Worm (Caenorhabditis elegans) whole organism, L1 larva: ENCODE measurements around the gene fzr-1.

Source experiments
- C04F5.9 ChIP-seq: sonication (generic microtip); optimal IDR thresholded peaks from 2 replicates; lab custom pipeline; 2016; ENCODE audit warnings: missing genetic modification characterization, missing compliant biosample characterization
- C16A3.4 ChIP-seq: fragments of 150-350 bp; optimal IDR thresholded peaks from 2 replicates; lab custom pipeline; 2014; ENCODE audit warnings: missing biosample characterization, missing genetic modification characterization
- C34B4.2 ChIP-seq: sonication (generic microtip); optimal IDR thresholded peaks from 2 replicates; lab custom pipeline; 2017; ENCODE audit warnings: mild to moderate bottlenecking, missing genetic modification characterization, missing compliant biosample characterization
- F16B12.6 ChIP-seq: fragments of 150-350 bp; optimal IDR thresholded peaks from 2 replicates; lab custom pipeline; 2014; ENCODE audit warnings: missing biosample characterization, missing genetic modification characterization
- aha-1 ChIP-seq: fragments of 150-350 bp; optimal IDR thresholded peaks from 2 replicates; lab custom pipeline; 2014; ENCODE audit warnings: missing biosample characterization, missing genetic modification characterization
- alr-1 ChIP-seq: fragments of 200-800 bp; sonication (Bioruptor generic); optimal IDR thresholded peaks from 2 replicates; lab custom pipeline; 2018; ENCODE audit warnings: borderline replicate concordance, mild to moderate bottlenecking, missing genetic modification characterization, missing compliant biosample characterization
- ama-1 ChIP-seq: fragments of 150-350 bp; optimal IDR thresholded peaks from 2 replicates; lab custom pipeline; 2014
- ceh-82 ChIP-seq, 3 experiments: fragments of 150-350 bp in 1 of 3; sonication (generic microtip) in 2 of 3; optimal IDR thresholded peaks; 2 replicates each; lab custom pipeline; 2014 to 2017; ENCODE audit warnings: missing biosample characterization in 3 of 3, missing genetic modification characterization in 3 of 3
- ceh-88 ChIP-seq: fragments of 200-800 bp; sonication (Bioruptor generic); IDR thresholded peaks from 2 replicates; pipeline ENCODE4 v1.3.6; 2022; ENCODE audit warnings: missing genetic modification characterization, missing compliant biosample characterization
- ceh-90 ChIP-seq: sonication (generic microtip); optimal IDR thresholded peaks from 2 replicates; lab custom pipeline; 2016; ENCODE audit warnings: missing genetic modification characterization, missing compliant biosample characterization
- ces-1 ChIP-seq: fragments of 150-350 bp; optimal IDR thresholded peaks from 2 replicates; lab custom pipeline; 2014; ENCODE audit warnings: missing biosample characterization, missing genetic modification reagents, missing genetic modification characterization
- efl-3 ChIP-seq: fragments of 200-800 bp; sonication (Bioruptor generic); optimal IDR thresholded peaks from 2 replicates; lab custom pipeline; 2018; ENCODE audit warnings: mild to moderate bottlenecking, missing genetic modification characterization, missing compliant biosample characterization
- egl-13 ChIP-seq: sonication (generic microtip); optimal IDR thresholded peaks from 2 replicates; lab custom pipeline; 2016; ENCODE audit warnings: missing genotype, missing genetic modification reagents, missing genetic modification characterization, missing compliant biosample characterization
- egl-27 ChIP-seq, 2 experiments: fragments of 150-350 bp in 1 of 2; sonication (generic microtip); optimal IDR thresholded peaks; 3 replicates each; lab custom pipeline; 2017 to 2018; ENCODE audit warnings: missing biosample characterization in 2 of 2, missing genetic modification characterization in 2 of 2, missing genetic modification reagents in 2 of 2
- elt-2 ChIP-seq: sonication (generic microtip); optimal IDR thresholded peaks from 2 replicates; lab custom pipeline; 2016; ENCODE audit warnings: missing genetic modification characterization, mild to moderate bottlenecking, inconsistent platforms, missing compliant biosample characterization, missing genetic modification reagents
- fkh-4 ChIP-seq: sonication (generic microtip); optimal IDR thresholded peaks from 2 replicates; lab custom pipeline; 2016; ENCODE audit warnings: missing compliant biosample characterization, missing genetic modification characterization, borderline replicate concordance
- fkh-8 ChIP-seq: sonication (generic microtip); optimal IDR thresholded peaks from 2 replicates; lab custom pipeline; 2016; ENCODE audit warnings: mild to moderate bottlenecking, missing genetic modification characterization, missing compliant biosample characterization
- fos-1 ChIP-seq: fragments of 150-350 bp; optimal IDR thresholded peaks from 2 replicates; lab custom pipeline; 2014; ENCODE audit warnings: missing biosample characterization, missing genetic modification characterization
- grh-1 ChIP-seq: fragments of 200-800 bp; sonication (Bioruptor generic); IDR thresholded peaks from 2 replicates; pipeline ENCODE4 v1.3.6; 2022; ENCODE audit warnings: missing genetic modification reagents, missing genetic modification characterization, missing compliant biosample characterization
- isw-1 ChIP-seq: fragments of 200-800 bp; sonication (Bioruptor generic); IDR thresholded peaks from 2 replicates; pipeline ENCODE4 v1.3.6; 2022; ENCODE audit warnings: missing genetic modification characterization, missing compliant biosample characterization
- lin-15B ChIP-seq: fragments of 150-350 bp; sonication (generic microtip); optimal IDR thresholded peaks from 3 replicates; lab custom pipeline; 2014; ENCODE audit warnings: missing biosample characterization, missing genetic modification characterization
- lin-35 ChIP-seq, 2 experiments: fragments of 150-350 bp; optimal IDR thresholded peaks; 2 replicates each; lab custom pipeline; 2014; ENCODE audit warnings: missing biosample characterization in 2 of 2, missing genetic modification characterization in 2 of 2, missing genetic modification reagents in 2 of 2
- lin-39 ChIP-seq: fragments of 150-350 bp; optimal IDR thresholded peaks from 2 replicates; lab custom pipeline; 2014; ENCODE audit warnings: missing biosample characterization, missing genetic modification reagents, missing genetic modification characterization
- lir-3 ChIP-seq: sonication (generic microtip); optimal IDR thresholded peaks from 2 replicates; lab custom pipeline; 2016; ENCODE audit warnings: mild to moderate bottlenecking, missing genetic modification characterization, moderate library complexity, missing compliant biosample characterization; ENCODE audit not compliant: poor library complexity
- lsy-2 ChIP-seq, 2 experiments: fragments of 150-350 bp; optimal IDR thresholded peaks; 2 replicates each; lab custom pipeline; 2014; ENCODE audit warnings: missing biosample characterization in 2 of 2, missing genetic modification characterization in 2 of 2
- mef-2 ChIP-seq: fragments of 150-350 bp; optimal IDR thresholded peaks from 2 replicates; lab custom pipeline; 2014; ENCODE audit warnings: missing biosample characterization, missing genetic modification characterization
- mep-1 ChIP-seq: fragments of 150-350 bp; optimal IDR thresholded peaks from 2 replicates; lab custom pipeline; 2014; ENCODE audit warnings: missing biosample characterization, missing genetic modification characterization
- nhr-11 ChIP-seq: fragments of 150-350 bp; optimal IDR thresholded peaks from 2 replicates; lab custom pipeline; 2014; ENCODE audit warnings: missing biosample characterization, missing genetic modification characterization
- nhr-19 ChIP-seq: fragments of 200-800 bp; sonication (Bioruptor generic); conservative IDR thresholded peaks from 2 replicates; pipeline ENCODE4 v1.3.6; 2022; ENCODE audit warnings: missing genetic modification characterization, missing compliant biosample characterization
- nhr-20 ChIP-seq: sonication (generic microtip); optimal IDR thresholded peaks from 2 replicates; lab custom pipeline; 2016; ENCODE audit warnings: mild to moderate bottlenecking, missing genetic modification characterization, missing compliant biosample characterization
- nhr-28 ChIP-seq: fragments of 150-350 bp; optimal IDR thresholded peaks from 2 replicates; lab custom pipeline; 2014; ENCODE audit warnings: missing biosample characterization, missing genetic modification characterization
- nhr-47 ChIP-seq: sonication (generic microtip); optimal IDR thresholded peaks from 2 replicates; lab custom pipeline; 2016; ENCODE audit warnings: mild to moderate bottlenecking, missing genetic modification characterization, moderate library complexity, missing compliant biosample characterization
- nhr-76 ChIP-seq: sonication (generic microtip); optimal IDR thresholded peaks from 2 replicates; lab custom pipeline; 2017; ENCODE audit warnings: missing biosample characterization, missing genetic modification characterization
- nhr-77 ChIP-seq: fragments of 150-350 bp; optimal IDR thresholded peaks from 2 replicates; lab custom pipeline; 2014; ENCODE audit warnings: missing biosample characterization, missing genetic modification characterization
- nhr-85 ChIP-seq: sonication (generic microtip); peaks from one replicate; lab custom pipeline; 2016; ENCODE audit warnings: missing genetic modification characterization, inconsistent platforms, missing compliant biosample characterization
- nhr-90 ChIP-seq: sonication (generic microtip); optimal IDR thresholded peaks from 2 replicates; lab custom pipeline; 2016; ENCODE audit warnings: mild to moderate bottlenecking, missing genetic modification characterization, missing compliant biosample characterization; ENCODE audit not compliant: poor library complexity
- pax-3 ChIP-seq: fragments of 200-800 bp; sonication (Bioruptor generic); optimal IDR thresholded peaks from 2 replicates; lab custom pipeline; 2018; ENCODE audit warnings: mild to moderate bottlenecking, missing genetic modification characterization, moderate library complexity, missing compliant biosample characterization
- snpc-4 ChIP-seq: fragments of 150-350 bp; optimal IDR thresholded peaks from 2 replicates; lab custom pipeline; 2014; ENCODE audit warnings: missing biosample characterization, missing genetic modification characterization
- snu-23 ChIP-seq: sonication (generic microtip); optimal IDR thresholded peaks from 2 replicates; lab custom pipeline; 2016; ENCODE audit warnings: missing genetic modification characterization, missing compliant biosample characterization
- sox-4 ChIP-seq: sonication (generic microtip); optimal IDR thresholded peaks from 2 replicates; lab custom pipeline; 2016; ENCODE audit warnings: missing genetic modification characterization, missing compliant biosample characterization
- sptf-1 ChIP-seq: fragments of 150-350 bp; optimal IDR thresholded peaks from 2 replicates; lab custom pipeline; 2014; ENCODE audit warnings: missing biosample characterization, missing genetic modification characterization
- sup-37 ChIP-seq: fragments of 200-800 bp; sonication (Bioruptor generic); optimal IDR thresholded peaks from 2 replicates; lab custom pipeline; 2018; ENCODE audit warnings: mild to moderate bottlenecking, missing genetic modification characterization, missing compliant biosample characterization
- swsn-7 ChIP-seq: sonication (generic microtip); optimal IDR thresholded peaks from 2 replicates; lab custom pipeline; 2016; ENCODE audit warnings: missing genetic modification characterization, missing compliant biosample characterization
- tbx-2 ChIP-seq: sonication (generic microtip); optimal IDR thresholded peaks from 2 replicates; lab custom pipeline; 2016; ENCODE audit warnings: missing genetic modification characterization, missing compliant biosample characterization
- tlp-1 ChIP-seq: fragments of 150-350 bp; optimal IDR thresholded peaks from 2 replicates; lab custom pipeline; 2014; ENCODE audit warnings: missing biosample characterization, missing genetic modification characterization
- unc-86 ChIP-seq: sonication (generic microtip); optimal IDR thresholded peaks from 2 replicates; lab custom pipeline; 2016; ENCODE audit warnings: missing genetic modification characterization, missing compliant biosample characterization
- unc-98 ChIP-seq: fragments of 200-800 bp; sonication (Bioruptor generic); IDR thresholded peaks from 2 replicates; pipeline ENCODE4 v1.3.6; 2022; ENCODE audit warnings: missing genetic modification characterization, missing compliant biosample characterization
- vab-15 ChIP-seq: sonication (generic microtip); optimal IDR thresholded peaks from 2 replicates; lab custom pipeline; 2017; ENCODE audit warnings: missing genotype, mild to moderate bottlenecking, missing genetic modification characterization, missing compliant biosample characterization
- xbp-1 ChIP-seq: sonication (generic microtip); optimal IDR thresholded peaks from 2 replicates; lab custom pipeline; 2016; ENCODE audit warnings: missing genetic modification characterization, missing compliant biosample characterization
- zag-1 ChIP-seq: fragments of 150-350 bp; optimal IDR thresholded peaks from 2 replicates; lab custom pipeline; 2014; ENCODE audit warnings: missing biosample characterization, missing genetic modification characterization
- ztf-4 ChIP-seq: fragments of 150-350 bp; optimal IDR thresholded peaks from 2 replicates; lab custom pipeline; 2014; ENCODE audit warnings: missing biosample characterization, missing genetic modification characterization

The fzr-1 gene

ce11 chrII:9601069-9601468 lies 43.2 kb downstream of the fzr-1 start (continued):
- TF ChIP-seq fkh-8 (tag; lab: Kevin White, UChicago) (no peak), C34B4.2 (no peak), xbp-1 (tag; lab: Kevin White, UChicago) (peak; percentile 61), efl-3 (GFP tag; lab: Kevin White, UChicago) (no peak), unc-98 (GFP tag; lab: Robert Waterston, UW) (no peak), tlp-1 (no peak), F16B12.6 (tag; lab: Kevin White, UChicago) (no peak), mep-1 (tag; lab: Kevin White, UChicago) (peak; percentile 83)

DNA sequence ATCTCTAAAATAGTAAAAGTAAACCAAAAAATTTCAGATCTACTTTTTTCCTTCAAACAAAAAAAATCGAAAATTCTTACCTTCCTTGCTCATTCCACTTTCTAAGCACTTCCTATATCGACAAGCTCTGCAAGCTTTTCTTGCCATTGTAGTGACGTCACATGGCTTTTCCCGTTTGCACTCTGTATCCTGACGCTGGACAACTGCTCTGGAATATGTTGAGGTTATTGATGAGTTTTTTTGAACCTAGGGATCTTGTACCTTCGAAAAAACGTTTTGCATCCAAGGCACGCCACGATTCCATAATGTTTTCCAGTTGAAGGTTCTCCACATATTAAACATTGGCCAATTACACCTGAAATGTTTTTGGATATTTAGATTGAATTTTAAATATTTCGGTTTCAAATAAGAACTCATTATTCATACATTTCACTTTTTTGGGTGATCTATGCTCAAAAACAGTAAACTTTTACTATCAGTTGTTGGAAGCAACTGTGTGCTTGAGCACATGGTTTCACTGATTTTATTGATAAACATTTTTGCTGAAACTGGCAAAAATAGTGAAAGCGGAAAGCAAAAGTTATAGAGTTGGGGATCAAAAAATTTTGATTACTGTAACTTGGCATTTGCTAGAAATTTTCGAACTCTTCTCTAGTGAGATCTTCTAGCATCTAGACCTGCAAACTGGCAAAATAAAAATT lies 44.1 kb downstream of the fzr-1 start:
- TF ChIP-seq ceh-82 (tag; optimal IDR thresholded peaks at IDR 0.05; lab: Kevin White, UChicago) (no peak), nhr-90 (no peak), swsn-7 (no peak), fkh-4 (tag; lab: Kevin White, UChicago) (no peak), elt-2 (tag; lab: Kevin White, UChicago) (peak; percentile 43), nhr-47 (tag; lab: Kevin White, UChicago) (no peak), unc-86 (tag; lab: Kevin White, UChicago) (no peak), snu-23 (GFP tag; lab: Kevin White, UChicago) (peak; percentile 9), alr-1 (tag; lab: Kevin White, UChicago) (no peak), fkh-8 (tag; lab: Kevin White, UChicago) (no peak), fos-1 (tag; lab: Kevin White, UChicago) (no peak), unc-98 (GFP tag; lab: Robert Waterston, UW) (no peak), zag-1 (tag; lab: Kevin White, UChicago) (no peak), sptf-1 (no peak), isw-1 (GFP tag; lab: Robert Waterston, UW) (no peak), tlp-1 (no peak), nhr-85 (no peak), grh-1 (GFP tag; lab: Robert Waterston, UW) (no peak), efl-3 (GFP tag; lab: Kevin White, UChicago) (no peak), nhr-19 (GFP tag; lab: Robert Waterston, UW) (peak; percentile 35), C04F5.9 (tag; lab: Kevin White, UChicago) (no peak), snpc-4 (tag; lab: Kevin White, UChicago) (no peak), nhr-11 (tag; lab: Kevin White, UChicago) (peak; percentile 46), vab-15 (tag; lab: Kevin White, UChicago) (no peak), mef-2 (tag; lab: Kevin White, UChicago) (no peak), nhr-20 (tag; lab: Kevin White, UChicago) (no peak), pax-3 (tag; lab: Kevin White, UChicago) (no peak), lir-3 (tag; lab: Kevin White, UChicago) (no peak), ceh-88 (GFP tag; lab: Robert Waterston, UW) (no peak), ceh-90 (tag; lab: Kevin White, UChicago) (no peak), sup-37 (no peak), nhr-28 (tag; lab: Kevin White, UChicago) (no peak), egl-27 (tag; optimal IDR thresholded peaks at IDR 0.05; lab: Kevin White, UChicago) (no peak), nhr-76 (tag; lab: Kevin White, UChicago) (no peak), nhr-77 (tag; lab: Kevin White, UChicago) (no peak), ces-1 (GFP tag; lab: Kevin White, UChicago) (no peak), aha-1 (tag; lab: Kevin White, UChicago) (no peak), ama-1 (lab: Kevin White, UChicago) (no peak), lsy-2 (tag; optimal IDR thresholded peaks at IDR 0.05; lab: Kevin White, UChicago) (no peak), lin-39 (peak; percentile 36), lin-15B (tag; lab: Kevin White, UChicago) (no peak), tbx-2 (tag; lab: Kevin White, UChicago) (no peak), ztf-4 (tag; lab: Kevin White, UChicago) (peak; percentile 36), egl-13 (no peak), C16A3.4 (tag; lab: Kevin White, UChicago) (no peak), sox-4 (tag; lab: Kevin White, UChicago) (no peak), lin-35 (GFP tag; optimal IDR thresholded peaks at IDR 0.05; lab: Kevin White, UChicago) (peak in 1 of 2 experiments; percentile 11)
